Fruit fly (Drosophila melanogaster): ENCODE measurements around the gene U2af38.

U2af38 gene

DNA sequence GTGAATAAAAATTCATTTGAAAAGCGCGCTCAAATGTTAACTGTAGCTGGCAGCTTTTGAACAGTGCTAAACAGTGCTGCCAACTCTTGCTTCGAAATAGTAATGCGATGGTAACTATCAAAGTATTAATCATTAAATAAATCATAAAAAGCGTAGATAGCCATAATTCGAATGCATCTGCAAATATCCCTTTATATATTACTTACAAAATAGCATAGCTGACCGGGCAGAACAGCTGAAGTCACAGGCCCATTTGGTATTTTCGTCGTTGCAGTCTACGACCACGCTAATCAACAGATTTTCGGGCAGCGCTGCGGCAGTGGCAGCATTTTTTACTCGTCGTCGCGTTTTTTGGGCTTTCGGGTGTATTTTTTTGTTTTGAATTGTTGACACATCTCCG is 11.2 kb upstream of the U2af38 start, which contains the start of gene Plc21C (continued):
- peak; percentile 71 for TF ChIP-seq lilli (GFP tag; optimal IDR thresholded peaks at IDR 0.05)
- peak; percentile 68 for TF ChIP-seq phol (tag; optimal IDR thresholded peaks at IDR 0.05)
- TF ChIP-seq CG8290 (GFP tag; optimal IDR thresholded peaks at IDR 0.05): no peak
- peak in 1 of 2 experiments; percentile 56 for TF ChIP-seq CG8290 (tag; optimal IDR thresholded peaks at IDR 0.05)
- no peak for TF ChIP-seq CG7372 (GFP tag; IDR thresholded peaks at IDR 0.05)
- peak; percentile 62 for TF ChIP-seq slbo (GFP tag; IDR thresholded peaks at IDR 0.05)
- peak; percentile 42; the same call in 1 of the 2 replicates for TF ChIP-seq Atf6 (GFP tag; IDR thresholded peaks at IDR 0.05)
- TF ChIP-seq shn (GFP tag; optimal IDR thresholded peaks at IDR 0.05): peak; percentile 34
- peak; percentile 40 for TF ChIP-seq run (tag; optimal IDR thresholded peaks at IDR 0.05)
- no peak for TF ChIP-seq CG12104 (GFP tag; optimal IDR thresholded peaks at IDR 0.05)
- TF ChIP-seq CG6683 (GFP tag; optimal IDR thresholded peaks at IDR 0.05): no peak
- TF ChIP-seq CG18476 (GFP tag; optimal IDR thresholded peaks at IDR 0.05): peak; percentile 33
- TF ChIP-seq CG33557 (GFP tag; optimal IDR thresholded peaks at IDR 0.05): no peak
- peak; percentile 72 for TF ChIP-seq Hmr (GFP tag; optimal IDR thresholded peaks at IDR 0.05)
- TF ChIP-seq Opbp (GFP tag; IDR thresholded peaks at IDR 0.05; ENCODE audit: partially characterized antibody): peak; percentile 53; the same call in 2 of the 3 replicates
- no peak for TF ChIP-seq tio (GFP tag; optimal IDR thresholded peaks at IDR 0.05)
- no peak for TF ChIP-seq Hr78 (GFP tag; optimal IDR thresholded peaks at IDR 0.05)
- peak; percentile 94 for TF ChIP-seq sens (GFP tag)
- peak; percentile 77 for TF ChIP-seq nmo (GFP tag; optimal IDR thresholded peaks at IDR 0.05)
- TF ChIP-seq inv (GFP tag; IDR thresholded peaks at IDR 0.05; ENCODE audit: partially characterized antibody): no peak; the same call in 1 of the 2 replicates
- TF ChIP-seq CG4820 (GFP tag; optimal IDR thresholded peaks at IDR 0.05): peak; percentile 7
- peak in 1 of 3 experiments; percentile 22 for TF ChIP-seq lola (GFP tag; optimal IDR thresholded peaks at IDR 0.05)
- TF ChIP-seq gfzf (GFP tag; optimal IDR thresholded peaks at IDR 0.05): peak; percentile 93
- peak; percentile 85 for TF ChIP-seq CG3847 (GFP tag; IDR thresholded peaks at IDR 0.05)
- peak; percentile 43; the same call in 1 of the 2 replicates for TF ChIP-seq Bgb (GFP tag; IDR thresholded peaks at IDR 0.05; ENCODE audit: partially characterized antibody)
- TF ChIP-seq hkb (optimal IDR thresholded peaks at IDR 0.05): no peak
- 0 out of 2 replicates have a peak, but pooled peaks have one; percentile 19 for TF ChIP-seq hkb (GFP tag; IDR thresholded peaks at IDR 0.05)
- TF ChIP-seq Rx (GFP tag; IDR thresholded peaks at IDR 0.05): no peak
- peak; percentile 14 for TF ChIP-seq CG13123 (GFP tag; optimal IDR thresholded peaks at IDR 0.05)
- peak; percentile 56 for TF ChIP-seq CG2678 (tag; optimal IDR thresholded peaks at IDR 0.05)
- TF ChIP-seq fru (optimal IDR thresholded peaks at IDR 0.05): no peak
- 0 out of 2 replicates have a peak, but pooled peaks have one; percentile 6 for TF ChIP-seq CG11247 (GFP tag; IDR thresholded peaks at IDR 0.05)
- peak; percentile 29 for TF ChIP-seq ERR (GFP tag; optimal IDR thresholded peaks at IDR 0.05)
- no peak for TF ChIP-seq maf-S (GFP tag; optimal IDR thresholded peaks at IDR 0.05)
- TF ChIP-seq Hr3 (GFP tag; optimal IDR thresholded peaks at IDR 0.05): peak; percentile 71
- peak; percentile 11 for TF ChIP-seq CG3281 (GFP tag; optimal IDR thresholded peaks at IDR 0.05)
- peak; percentile 42 for TF ChIP-seq tin (GFP tag; optimal IDR thresholded peaks at IDR 0.05)
- peak; percentile 58 for TF ChIP-seq CG4328 (GFP tag; optimal IDR thresholded peaks at IDR 0.05)
- no peak for TF ChIP-seq cas (GFP tag; IDR thresholded peaks at IDR 0.05)
- TF ChIP-seq CG9727 (GFP tag; optimal IDR thresholded peaks at IDR 0.05): peak; percentile 61
- no peak for TF ChIP-seq otp (GFP tag; IDR thresholded peaks at IDR 0.05)
- peak; percentile 52 for TF ChIP-seq CG30403 (GFP tag; optimal IDR thresholded peaks at IDR 0.05)
- peak; percentile 44 for TF ChIP-seq Chrac-16 (GFP tag; optimal IDR thresholded peaks at IDR 0.05)
- TF ChIP-seq CG1602 (GFP tag; optimal IDR thresholded peaks at IDR 0.05): peak; percentile 38
- TF ChIP-seq CG30020 (tag; optimal IDR thresholded peaks at IDR 0.05): peak; percentile 25
- TF ChIP-seq gcm (GFP tag; optimal IDR thresholded peaks at IDR 0.05): peak; percentile 25
- TF ChIP-seq NC2α (GFP tag; optimal IDR thresholded peaks at IDR 0.05): no peak
- TF ChIP-seq CG16863 (GFP tag; optimal IDR thresholded peaks at IDR 0.05): peak; percentile 18
- TF ChIP-seq vfl (GFP tag; optimal IDR thresholded peaks at IDR 0.05): peak; percentile 42
- peak; percentile 37 for TF ChIP-seq Camta (GFP tag; optimal IDR thresholded peaks at IDR 0.05)
- peak; percentile 32 for TF ChIP-seq Bteb2 (GFP tag; optimal IDR thresholded peaks at IDR 0.05)
- TF ChIP-seq cad (GFP tag; optimal IDR thresholded peaks at IDR 0.05): no peak
